Fruit fly (Drosophila melanogaster) whole organism, embryonic: ENCODE data around the gene CG13059.

ENCODE experiments used
- Ada2b ChIP-seq: fragments of 200-800 bp; sonication (Bioruptor generic); IDR thresholded peaks from 2 replicates; pipeline ENCODE4 v1.3.6; 2022; ENCODE audit warnings: missing biosample characterization, missing genetic modification characterization
- CG10321 ChIP-seq: fragments of 200-800 bp; sonication (Bioruptor generic); IDR thresholded peaks from 2 replicates; pipeline ENCODE4 v1.3.6; 2022; ENCODE audit warnings: missing biosample characterization, missing genetic modification characterization
- CG11085 ChIP-seq: fragments of 200-800 bp; sonication (Bioruptor generic); IDR thresholded peaks from 2 replicates; pipeline ENCODE4 v1.3.6; 2022; ENCODE audit warnings: missing biosample characterization, missing genetic modification characterization
- CG14710 ChIP-seq: fragments of 200-800 bp; sonication (Bioruptor generic); optimal IDR thresholded peaks from 3 replicates; lab custom pipeline; 2019; ENCODE audit warnings: missing biosample characterization, mild to moderate bottlenecking, missing genetic modification characterization, moderate library complexity
- CG1603 ChIP-seq: fragments of 200-800 bp; sonication (Bioruptor generic); optimal IDR thresholded peaks from 2 replicates; lab custom pipeline; 2019; ENCODE audit warnings: missing biosample characterization, mild to moderate bottlenecking, missing genetic modification characterization, moderate library complexity
- CG17385 ChIP-seq: fragments of 200-800 bp; sonication (Bioruptor generic); optimal IDR thresholded peaks from 3 replicates; lab custom pipeline; 2018; ENCODE audit warnings: missing biosample characterization, mild to moderate bottlenecking, missing genetic modification characterization
- CG17568 ChIP-seq: fragments of 200-800 bp; sonication (Bioruptor generic); optimal IDR thresholded peaks from 2 replicates; lab custom pipeline; 2018; ENCODE audit warnings: missing biosample characterization, mild to moderate bottlenecking, missing genetic modification characterization, moderate library complexity
- CG17612 ChIP-seq: fragments of 200-800 bp; sonication (Bioruptor generic); IDR thresholded peaks from 2 replicates; pipeline ENCODE4 v1.3.6; 2022; ENCODE audit warnings: missing biosample characterization, missing genetic modification characterization
- CG2199 ChIP-seq: fragments of 200-800 bp; sonication (Bioruptor generic); IDR thresholded peaks from 3 replicates; pipeline ENCODE4 v1.3.6; 2022; ENCODE audit warnings: missing biosample characterization, missing genetic modification characterization
- CG2889 ChIP-seq: fragments of 200-800 bp; sonication (Bioruptor generic); IDR thresholded peaks from 3 replicates; pipeline ENCODE4 v1.3.6; 2022; ENCODE audit warnings: missing biosample characterization, missing genetic modification characterization
- CG31365 ChIP-seq: fragments of 200-800 bp; sonication (Bioruptor generic); optimal IDR thresholded peaks from 2 replicates; lab custom pipeline; 2018; ENCODE audit warnings: missing biosample characterization, mild to moderate bottlenecking, missing genetic modification characterization
- CG33557 ChIP-seq: fragments of 200-800 bp; sonication (Bioruptor generic); optimal IDR thresholded peaks from 2 replicates; lab custom pipeline; 2019; ENCODE audit warnings: missing biosample characterization, mild to moderate bottlenecking, missing genetic modification characterization, moderate library complexity
- CG3407 ChIP-seq: fragments of 200-800 bp; sonication (Bioruptor generic); optimal IDR thresholded peaks from 2 replicates; lab custom pipeline; 2018; ENCODE audit warnings: missing biosample characterization, mild to moderate bottlenecking, missing genetic modification characterization
- CG34224 ChIP-seq: fragments of 200-800 bp; sonication (Bioruptor generic); IDR thresholded peaks from 3 replicates; pipeline ENCODE4 v1.3.6; 2022; ENCODE audit warnings: missing biosample characterization, missing genetic modification characterization; ENCODE audit not compliant: partially characterized antibody
- CG4404 ChIP-seq: fragments of 200-800 bp; sonication (Bioruptor generic); IDR thresholded peaks from 2 replicates; pipeline ENCODE4 v1.3.6; 2022; ENCODE audit warnings: missing biosample characterization, missing genetic modification characterization
- CG6272 ChIP-seq: fragments of 200-800 bp; sonication (Bioruptor generic); IDR thresholded peaks from 2 replicates; pipeline ENCODE4 v1.3.6; 2022; ENCODE audit warnings: missing biosample characterization, missing genetic modification characterization
- CG6654 ChIP-seq: fragments of 200-800 bp; sonication (Bioruptor generic); optimal IDR thresholded peaks from 2 replicates; lab custom pipeline; 2017; ENCODE audit warnings: missing biosample characterization, mild to moderate bottlenecking, missing genetic modification characterization
- CG6765 ChIP-seq: fragments of 200-800 bp; sonication (Bioruptor generic); optimal IDR thresholded peaks from 3 replicates; lab custom pipeline; 2017; ENCODE audit warnings: missing biosample characterization, mild to moderate bottlenecking, missing genetic modification characterization
- CG6791 ChIP-seq: fragments of 200-800 bp; sonication (Bioruptor generic); IDR thresholded peaks from 3 replicates; pipeline ENCODE4 v1.3.6; 2022; ENCODE audit warnings: missing biosample characterization, missing genetic modification characterization; ENCODE audit not compliant: partially characterized antibody
- CG8944 ChIP-seq: fragments of 200-800 bp; sonication (Bioruptor generic); optimal IDR thresholded peaks from 3 replicates; lab custom pipeline; 2016; ENCODE audit warnings: missing biosample characterization, missing genetic modification characterization
- CG9215 ChIP-seq: fragments of 200-800 bp; sonication (Bioruptor generic); IDR thresholded peaks from 2 replicates; pipeline ENCODE4 v1.3.6; 2022; ENCODE audit warnings: missing biosample characterization, missing genetic modification characterization
- CG9727 ChIP-seq: fragments of 200-800 bp; sonication (Bioruptor generic); optimal IDR thresholded peaks from 3 replicates; lab custom pipeline; 2017; ENCODE audit warnings: missing biosample characterization, mild to moderate bottlenecking, missing genetic modification characterization
- CG9932 ChIP-seq: fragments of 200-800 bp; sonication (Bioruptor generic); IDR thresholded peaks from 2 replicates; pipeline ENCODE4 v1.3.6; 2022; ENCODE audit warnings: missing biosample characterization, missing genetic modification characterization
- CTCF ChIP-seq: fragments of 200-800 bp; sonication (Bioruptor generic); optimal IDR thresholded peaks from 2 replicates; lab custom pipeline; 2017; ENCODE audit warnings: missing biosample characterization, mild to moderate bottlenecking, missing genetic modification characterization, moderate library complexity
- HLH3B ChIP-seq: fragments of 200-800 bp; sonication (Bioruptor generic); IDR thresholded peaks from 2 replicates; pipeline ENCODE4 v1.3.6; 2022; ENCODE audit warnings: missing biosample characterization, missing genetic modification characterization
- Hand ChIP-seq: fragments of 200-800 bp; sonication (Bioruptor generic); optimal IDR thresholded peaks from 2 replicates; lab custom pipeline; 2017; ENCODE audit warnings: mild to moderate bottlenecking, missing biosample characterization, missing genetic modification reagents, missing genetic modification characterization
- HmgD ChIP-seq: fragments of 200-800 bp; sonication (Bioruptor generic); optimal IDR thresholded peaks from 3 replicates; lab custom pipeline; 2016; ENCODE audit warnings: missing biosample characterization, missing genetic modification characterization
- Meics ChIP-seq: fragments of 200-800 bp; sonication (Bioruptor generic); optimal IDR thresholded peaks from 2 replicates; lab custom pipeline; 2017; ENCODE audit warnings: missing biosample characterization, mild to moderate bottlenecking, missing genetic modification characterization
- Myb ChIP-seq: fragments of 200-800 bp; sonication (Bioruptor generic); optimal IDR thresholded peaks from 2 replicates; lab custom pipeline; 2016; ENCODE audit warnings: missing biosample characterization, missing genetic modification characterization
- NFAT ChIP-seq: fragments of 200-800 bp; sonication (Bioruptor generic); IDR thresholded peaks from 2 replicates; pipeline ENCODE4 v1.3.6; 2022; ENCODE audit warnings: missing biosample characterization, missing genetic modification characterization
- Neu2 ChIP-seq: fragments of 200-800 bp; sonication (Bioruptor generic); optimal IDR thresholded peaks from 3 replicates; lab custom pipeline; 2016; ENCODE audit warnings: missing biosample characterization, missing genetic modification characterization, borderline replicate concordance
- Oaz ChIP-seq: fragments of 200-800 bp; sonication (Bioruptor generic); IDR thresholded peaks from 2 replicates; pipeline ENCODE4 v1.3.6; 2022; ENCODE audit warnings: missing biosample characterization, missing genetic modification characterization
- Oli ChIP-seq: fragments of 200-800 bp; sonication (Bioruptor generic); optimal IDR thresholded peaks from 2 replicates; lab custom pipeline; 2018; ENCODE audit warnings: missing biosample characterization, mild to moderate bottlenecking, missing genetic modification characterization, moderate library complexity
- ac ChIP-seq: fragments of 200-800 bp; sonication (Bioruptor generic); optimal IDR thresholded peaks from 3 replicates; lab custom pipeline; 2017; ENCODE audit warnings: missing biosample characterization, mild to moderate bottlenecking, missing genetic modification characterization
- az2 ChIP-seq: fragments of 200-800 bp; sonication (Bioruptor generic); optimal IDR thresholded peaks from 3 replicates; lab custom pipeline; 2016; ENCODE audit warnings: missing biosample characterization, missing genetic modification characterization
- cato ChIP-seq: fragments of 200-800 bp; sonication (Bioruptor generic); optimal IDR thresholded peaks from 2 replicates; lab custom pipeline; 2016; ENCODE audit warnings: missing biosample characterization, missing genetic modification characterization, borderline replicate concordance
- chn ChIP-seq: fragments of 200-800 bp; sonication (Bioruptor generic); optimal IDR thresholded peaks from 2 replicates; lab custom pipeline; 2016; ENCODE audit warnings: missing biosample characterization, missing genetic modification characterization
- danr ChIP-seq: fragments of 200-800 bp; sonication (Bioruptor generic); IDR thresholded peaks from 2 replicates; pipeline ENCODE4 v1.3.6; 2022; ENCODE audit warnings: missing biosample characterization, missing genetic modification characterization
- dmrt11E ChIP-seq: fragments of 200-800 bp; sonication (Bioruptor generic); optimal IDR thresholded peaks from 3 replicates; lab custom pipeline; 2018; ENCODE audit warnings: missing biosample characterization, mild to moderate bottlenecking, missing genetic modification characterization, moderate library complexity
- dmrt99B ChIP-seq: fragments of 200-800 bp; sonication (Bioruptor generic); optimal IDR thresholded peaks from 2 replicates; lab custom pipeline; 2018; ENCODE audit warnings: missing biosample characterization, mild to moderate bottlenecking, missing genetic modification characterization, moderate library complexity
- gcm2 ChIP-seq: fragments of 200-800 bp; sonication (Bioruptor generic); optimal IDR thresholded peaks from 2 replicates; lab custom pipeline; 2016; ENCODE audit warnings: missing biosample characterization, missing genetic modification characterization
- insv ChIP-seq, 2 experiments: fragments of 200-800 bp; sonication (Bioruptor generic); optimal IDR thresholded peaks; 3 replicates each; lab custom pipeline; 2016 to 2018; ENCODE audit warnings: missing biosample characterization in 2 of 2, missing genetic modification characterization in 2 of 2
- lab ChIP-seq: fragments of 200-800 bp; sonication (Bioruptor generic); optimal IDR thresholded peaks from 3 replicates; lab custom pipeline; 2017; ENCODE audit warnings: missing biosample characterization, missing genetic modification characterization, mild to moderate bottlenecking, moderate library complexity, missing genetic modification reagents
- luna ChIP-seq: fragments of 200-800 bp; sonication (Bioruptor generic); optimal IDR thresholded peaks from 2 replicates; lab custom pipeline; 2016; ENCODE audit warnings: missing biosample characterization, missing genetic modification characterization
- pita ChIP-seq: fragments of 200-800 bp; sonication (Bioruptor generic); optimal IDR thresholded peaks from 2 replicates; lab custom pipeline; 2017; ENCODE audit warnings: missing biosample characterization, mild to moderate bottlenecking, missing genetic modification characterization
- pnt ChIP-seq: fragments of 200-800 bp; sonication (Bioruptor generic); optimal IDR thresholded peaks from 3 replicates; lab custom pipeline; 2016; ENCODE audit warnings: missing biosample characterization, missing genetic modification characterization
- seq ChIP-seq: fragments of 200-800 bp; sonication (Bioruptor generic); IDR thresholded peaks from 2 replicates; pipeline ENCODE4 v1.3.6; 2022; ENCODE audit warnings: missing biosample characterization, missing genetic modification characterization
- sima ChIP-seq: fragments of 200-800 bp; sonication (Bioruptor generic); optimal IDR thresholded peaks from 2 replicates; lab custom pipeline; 2016; ENCODE audit warnings: missing biosample characterization, missing genetic modification characterization
- sisA ChIP-seq: fragments of 200-800 bp; sonication (Bioruptor generic); IDR thresholded peaks from 2 replicates; pipeline ENCODE4 v1.3.6; 2022; ENCODE audit warnings: missing biosample characterization, missing genetic modification characterization
- slou ChIP-seq: fragments of 200-800 bp; sonication (Bioruptor generic); optimal IDR thresholded peaks from 3 replicates; lab custom pipeline; 2016; ENCODE audit warnings: missing biosample characterization, missing genetic modification characterization
- sug ChIP-seq: fragments of 200-800 bp; optimal IDR thresholded peaks from 2 replicates; lab custom pipeline; 2019; ENCODE audit warnings: missing biosample characterization, mild to moderate bottlenecking, missing genetic modification characterization, moderate library complexity
- tx ChIP-seq: fragments of 200-800 bp; sonication (Bioruptor generic); optimal IDR thresholded peaks from 2 replicates; lab custom pipeline; 2016; ENCODE audit warnings: missing biosample characterization, missing genetic modification characterization
- wek ChIP-seq: fragments of 200-800 bp; sonication (Bioruptor generic); optimal IDR thresholded peaks from 3 replicates; lab custom pipeline; 2018; ENCODE audit warnings: missing biosample characterization, mild to moderate bottlenecking, missing genetic modification characterization, moderate library complexity

Gene CG13059

DNA sequence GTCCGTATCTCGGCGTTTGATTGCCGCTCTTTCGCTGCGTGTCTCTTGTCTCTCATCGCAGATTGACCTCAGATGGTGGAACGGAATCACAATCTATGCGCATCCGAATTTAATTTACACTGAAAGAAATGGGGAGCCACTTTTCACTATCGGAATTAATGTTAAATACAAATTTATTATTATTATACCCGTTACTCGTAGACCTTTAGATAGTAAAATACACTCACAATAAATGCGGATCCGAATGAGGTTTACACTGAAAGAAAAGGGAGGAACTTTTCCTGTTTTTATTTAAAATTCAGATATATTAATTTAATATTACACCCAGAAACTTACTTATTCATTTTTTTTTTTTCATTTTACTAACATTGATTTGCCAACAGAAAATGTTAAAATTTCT is 34.4 kb upstream of the CG13059 start (continued):
- TF ChIP-seq lab: peak; percentile 19
- TF ChIP-seq CG4404 (GFP tag; lab: Robert Waterston, UW): no peak
- no peak for TF ChIP-seq CG9932
- TF ChIP-seq CG10321 (GFP tag; lab: Robert Waterston, UW): 0 out of 2 replicates have a peak, but pooled peaks have one; percentile 9
- no peak for TF ChIP-seq Oaz
- no peak for TF ChIP-seq tx (GFP tag; lab: Kevin White, UChicago)
- TF ChIP-seq Oli (tag; lab: Kevin White, UChicago): peak; percentile 61
- no peak for TF ChIP-seq CG6765 (GFP tag; lab: Kevin White, UChicago)
- TF ChIP-seq Ada2b (GFP tag; lab: Robert Waterston, UW): peak; percentile 58; the same call in 1 of the 2 replicates
- TF ChIP-seq CTCF: no peak
- TF ChIP-seq chn (GFP tag; lab: Kevin White, UChicago): no peak
- TF ChIP-seq HmgD (GFP tag; lab: Kevin White, UChicago): no peak
- TF ChIP-seq Meics: peak; percentile 39
- TF ChIP-seq seq (GFP tag; lab: Robert Waterston, UW): peak; percentile 73
- no peak for TF ChIP-seq CG17568 (GFP tag; lab: Kevin White, UChicago)
- peak; percentile 43 for TF ChIP-seq dmrt99B (tag; lab: Kevin White, UChicago)
- TF ChIP-seq ac (GFP tag; lab: Kevin White, UChicago): no peak
- TF ChIP-seq HLH3B (GFP tag; lab: Robert Waterston, UW): no peak
- TF ChIP-seq gcm2 (GFP tag; lab: Kevin White, UChicago): no peak
- no peak for TF ChIP-seq CG6654 (GFP tag; lab: Kevin White, UChicago)
- TF ChIP-seq CG31365 (tag; lab: Kevin White, UChicago): no peak
- TF ChIP-seq slou (GFP tag; lab: Kevin White, UChicago): no peak
- TF ChIP-seq sima (GFP tag; lab: Kevin White, UChicago): no peak
- no peak for TF ChIP-seq CG33557 (GFP tag; lab: Kevin White, UChicago)
- TF ChIP-seq CG2199: no peak
- TF ChIP-seq wek (GFP tag; lab: Kevin White, UChicago): no peak
- no peak for TF ChIP-seq CG3407 (GFP tag; lab: Kevin White, UChicago)
- peak; percentile 31 for TF ChIP-seq az2 (GFP tag; lab: Kevin White, UChicago)
- TF ChIP-seq Myb (GFP tag; lab: Kevin White, UChicago): no peak
- no peak for TF ChIP-seq danr
- no peak for TF ChIP-seq CG1603 (tag; lab: Kevin White, UChicago)
- no peak for TF ChIP-seq Hand (GFP tag; lab: Kevin White, UChicago)
- peak; percentile 15; the same call in 1 of the 2 replicates for TF ChIP-seq sisA
- no peak for TF ChIP-seq CG34224 (GFP tag; lab: Robert Waterston, UW)
- no peak for TF ChIP-seq CG2889 (GFP tag; lab: Robert Waterston, UW)
- no peak for TF ChIP-seq Neu2
- no peak for TF ChIP-seq CG6272 (GFP tag; lab: Robert Waterston, UW)
- no peak for TF ChIP-seq dmrt11E
- TF ChIP-seq NFAT (GFP tag; lab: Robert Waterston, UW): no peak
- no peak for TF ChIP-seq CG9727
- TF ChIP-seq CG9215 (GFP tag; lab: Robert Waterston, UW): no peak
- no peak for TF ChIP-seq CG6791 (GFP tag; lab: Robert Waterston, UW)
- TF ChIP-seq luna (GFP tag; lab: Kevin White, UChicago): no peak
- TF ChIP-seq CG11085 (GFP tag; lab: Robert Waterston, UW): no peak
- TF ChIP-seq CG14710 (tag; lab: Kevin White, UChicago): no peak
- no peak for TF ChIP-seq pnt (GFP tag; lab: Kevin White, UChicago)
- TF ChIP-seq insv (GFP tag; optimal IDR thresholded peaks at IDR 0.05; lab: Kevin White, UChicago): no peak
- no peak for TF ChIP-seq sug (tag; lab: Kevin White, UChicago)
- no peak for TF ChIP-seq cato (GFP tag; lab: Kevin White, UChicago)
- TF ChIP-seq pita (GFP tag; lab: Kevin White, UChicago): no peak
- TF ChIP-seq CG8944: no peak
- TF ChIP-seq CG17612 (GFP tag; lab: Robert Waterston, UW): no peak
- peak; percentile 13 for TF ChIP-seq CG17385 (GFP tag; lab: Kevin White, UChicago)
